Fruit fly (Drosophila melanogaster): ENCODE data around the gene JMJD6.

DNA sequence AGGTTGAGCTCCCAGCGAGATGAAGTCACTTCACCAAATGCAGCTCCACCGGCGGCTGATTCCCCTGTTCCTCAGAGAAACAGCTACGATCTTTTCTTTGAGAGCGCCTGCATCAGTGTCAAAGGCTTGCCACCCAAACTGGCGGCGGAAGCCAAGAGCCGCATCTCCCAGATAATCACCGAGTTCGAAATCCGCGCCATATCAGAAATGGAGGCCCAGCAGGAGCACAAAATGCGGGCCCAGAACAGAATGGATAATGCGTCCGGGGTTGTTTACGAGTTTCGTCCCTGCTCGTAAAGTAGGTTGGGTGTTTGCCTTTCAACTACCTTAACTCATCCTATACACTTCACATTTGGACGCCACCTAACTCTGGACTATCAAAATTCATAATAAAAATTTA, 19.6 kb upstream of the JMJD6 start, which contains the start of gene Gpdh3:
- no peak for TF ChIP-seq ac (GFP tag; optimal IDR thresholded peaks at IDR 0.05)
- TF ChIP-seq dati (GFP tag; IDR thresholded peaks at IDR 0.05) = no peak
- no peak for TF ChIP-seq Dad (GFP tag; optimal IDR thresholded peaks at IDR 0.05)
- 0 out of 3 replicates have a peak, but pooled peaks have one; percentile 35 for TF ChIP-seq Opbp (GFP tag; IDR thresholded peaks at IDR 0.05; ENCODE audit: partially characterized antibody)
- no peak for TF ChIP-seq CG4730 (GFP tag; IDR thresholded peaks at IDR 0.05)
- TF ChIP-seq aop (GFP tag; IDR thresholded peaks at IDR 0.05) = no peak
- TF ChIP-seq exex (tag; optimal IDR thresholded peaks at IDR 0.05) = no peak

All from whole organism, embryonic.